Fruit fly (Drosophila melanogaster) whole organism, adult: Measurements from ENCODE around the gene CG7408.
A peak's percentile ranks its signal among the peaks of the same experiment; 100 is the strongest.

Experiments
- CG12768 ChIP-seq: fragments of 200-800 bp; sonication (Bioruptor generic); optimal IDR thresholded peaks from 2 replicates; lab custom pipeline; 2017; ENCODE audit warnings: missing biosample characterization, missing genetic modification characterization, mild to moderate bottlenecking, moderate library complexity, missing genetic modification reagents
- Clk ChIP-seq: fragments of 200-800 bp; sonication (Bioruptor generic); optimal IDR thresholded peaks from 2 replicates; lab custom pipeline; 2017; ENCODE audit warnings: missing biosample characterization, missing genetic modification characterization
- Mnt ChIP-seq: fragments of 200-800 bp; sonication (Bioruptor generic); optimal IDR thresholded peaks from 2 replicates; lab custom pipeline; 2016; ENCODE audit warnings: missing biosample characterization, mild to moderate bottlenecking, missing genetic modification characterization
- cnc ChIP-seq, 2 experiments: fragments of >200 bp; optimal IDR thresholded peaks; 2 replicates each; lab custom pipeline; 2017
- kay ChIP-seq: fragments of 200-800 bp; sonication (Bioruptor generic); peaks from one replicate; lab custom pipeline; 2016; ENCODE audit warnings: missing biosample characterization, missing genetic modification characterization, borderline replicate concordance

DNA sequence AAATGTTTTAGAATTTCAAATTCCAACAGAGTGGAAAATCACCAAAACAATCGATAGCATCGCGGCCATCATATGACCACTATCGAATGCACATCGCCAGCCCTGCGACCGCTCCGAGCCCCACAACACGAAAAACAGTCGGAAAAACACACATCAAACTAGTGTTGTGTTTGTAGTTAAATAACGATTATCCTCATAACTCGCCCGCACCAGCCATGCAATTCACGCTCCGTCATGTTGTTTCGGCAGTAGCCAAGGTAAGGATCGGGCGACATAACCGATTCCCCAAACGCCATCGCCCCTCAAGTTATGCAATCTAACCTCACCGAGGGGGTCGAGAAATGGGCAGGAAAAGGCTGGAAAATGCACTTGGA lies 31.9 kb upstream of the CG7408 start:
- TF ChIP-seq cnc (optimal IDR thresholded peaks at IDR 0.05; lab: Kevin White, UChicago) (no peak), kay (no peak), CG12768 (no peak), Mnt (peak; percentile 2), Clk (GFP tag; lab: Kevin White, UChicago) (no peak)
